Worm (Caenorhabditis elegans) whole organism, young adult: Measurements from ENCODE around the gene C44C10.10.

ENCODE experiments used
- B0035.1 ChIP-seq: sonication (generic microtip); optimal IDR thresholded peaks from 2 replicates; lab custom pipeline; 2016; ENCODE audit warnings: missing genetic modification characterization, mild to moderate bottlenecking, missing compliant biosample characterization, missing genotype, missing genetic modification reagents
- C17E4.6 ChIP-seq: fragments of 200-800 bp; sonication (Bioruptor generic); IDR thresholded peaks from 2 replicates; pipeline ENCODE4 v1.3.6; 2022; ENCODE audit warnings: missing genetic modification reagents, missing genetic modification characterization, missing compliant biosample characterization
- D2030.7 ChIP-seq: fragments of 200-800 bp; sonication (Bioruptor generic); IDR thresholded peaks from 2 replicates; pipeline ENCODE4 v1.3.6; 2022; ENCODE audit warnings: missing genetic modification reagents, missing genetic modification characterization, missing compliant biosample characterization
- F10E7.11 ChIP-seq: sonication (generic microtip); optimal IDR thresholded peaks from 2 replicates; lab custom pipeline; 2017; ENCODE audit warnings: mild to moderate bottlenecking, missing genetic modification characterization, moderate library complexity, missing compliant biosample characterization
- F23B12.7 ChIP-seq: sonication (generic microtip); optimal IDR thresholded peaks from 2 replicates; lab custom pipeline; 2017; ENCODE audit warnings: missing genetic modification characterization, mild to moderate bottlenecking, missing compliant biosample characterization, antibody characterized with exemption, moderate library complexity; ENCODE audit not compliant: insufficient read depth
- F52B5.7 ChIP-seq: sonication (generic microtip); optimal IDR thresholded peaks from 2 replicates; lab custom pipeline; 2016; ENCODE audit warnings: mild to moderate bottlenecking, missing genetic modification characterization, missing compliant biosample characterization
- F55B11.4 ChIP-seq: sonication (generic microtip); optimal IDR thresholded peaks from 2 replicates; lab custom pipeline; 2016; ENCODE audit warnings: missing compliant biosample characterization, missing genetic modification characterization, borderline replicate concordance; ENCODE audit not compliant: insufficient read depth
- F57A8.1 ChIP-seq: fragments of 200-800 bp; sonication (Bioruptor generic); optimal IDR thresholded peaks from 2 replicates; lab custom pipeline; 2018; ENCODE audit warnings: mild to moderate bottlenecking, missing genetic modification characterization, moderate library complexity, missing compliant biosample characterization
- K11D2.4 ChIP-seq: fragments of 200-800 bp; sonication (Bioruptor generic); IDR thresholded peaks from 2 replicates; pipeline ENCODE4 v1.3.6; 2022; ENCODE audit warnings: missing genetic modification reagents, missing genetic modification characterization, missing compliant biosample characterization
- T07F8.4 ChIP-seq: sonication (generic microtip); optimal IDR thresholded peaks from 2 replicates; lab custom pipeline; 2016; ENCODE audit warnings: mild to moderate bottlenecking, missing genetic modification characterization, moderate library complexity, missing compliant biosample characterization
- Y67H2A.10 ChIP-seq: fragments of 200-800 bp; sonication (Bioruptor generic); conservative IDR thresholded peaks from 2 replicates; pipeline ENCODE4 v1.3.6; 2022; ENCODE audit warnings: missing genetic modification reagents, missing genetic modification characterization, missing compliant biosample characterization
- ZK185.1 ChIP-seq: sonication (generic microtip); optimal IDR thresholded peaks from 2 replicates; lab custom pipeline; 2016; ENCODE audit warnings: mild to moderate bottlenecking, missing genetic modification characterization, missing compliant biosample characterization; ENCODE audit not compliant: poor library complexity, severe bottlenecking
- akir-1 ChIP-seq: fragments of 200-800 bp; sonication (Bioruptor generic); optimal IDR thresholded peaks from 2 replicates; lab custom pipeline; 2018; ENCODE audit warnings: mild to moderate bottlenecking, missing genetic modification characterization, moderate library complexity, missing compliant biosample characterization
- ama-1 ChIP-seq, 3 experiments: fragments of 150-350 bp in 1 of 3; sonication (generic microtip) in 2 of 3; optimal IDR thresholded peaks; 2 replicates each; lab custom pipeline; 2014 to 2018; ENCODE audit warnings: missing biosample characterization in 2 of 3, missing genetic modification characterization in 2 of 3, missing genetic modification reagents in 2 of 3
- athp-1 ChIP-seq: sonication (generic microtip); optimal IDR thresholded peaks from 2 replicates; lab custom pipeline; 2017; ENCODE audit warnings: mild to moderate bottlenecking, missing genetic modification characterization, missing compliant biosample characterization
- attf-3 ChIP-seq: fragments of 200-800 bp; sonication (Bioruptor generic); conservative IDR thresholded peaks from 2 replicates; pipeline ENCODE4 v1.3.6; 2022; ENCODE audit warnings: missing genetic modification reagents, missing genetic modification characterization, missing compliant biosample characterization
- bed-1 ChIP-seq: fragments of 200-800 bp; sonication (Bioruptor generic); IDR thresholded peaks from 2 replicates; pipeline ENCODE4 v1.3.6; 2022; ENCODE audit warnings: missing genetic modification reagents, missing genetic modification characterization, missing compliant biosample characterization
- ccch-3 ChIP-seq: fragments of 200-800 bp; sonication (Bioruptor generic); optimal IDR thresholded peaks from 2 replicates; lab custom pipeline; 2018; ENCODE audit warnings: mild to moderate bottlenecking, missing genetic modification characterization, missing compliant biosample characterization
- ceh-27 ChIP-seq: fragments of 200-800 bp; sonication (Bioruptor generic); optimal IDR thresholded peaks from 2 replicates; lab custom pipeline; 2018; ENCODE audit warnings: mild to moderate bottlenecking, missing genetic modification characterization, moderate library complexity, missing compliant biosample characterization
- ceh-58 ChIP-seq: fragments of 200-800 bp; sonication (Bioruptor generic); IDR thresholded peaks from 2 replicates; pipeline ENCODE4 v1.3.6; 2022; ENCODE audit warnings: missing genetic modification characterization, missing compliant biosample characterization
- ceh-79 ChIP-seq: sonication (generic microtip); optimal IDR thresholded peaks from 2 replicates; lab custom pipeline; 2017; ENCODE audit warnings: mild to moderate bottlenecking, missing genetic modification characterization, missing compliant biosample characterization
- ceh-91 ChIP-seq: fragments of 200-800 bp; sonication (Bioruptor generic); IDR thresholded peaks from 2 replicates; pipeline ENCODE4 v1.3.6; 2022; ENCODE audit warnings: missing genetic modification reagents, missing genetic modification characterization, missing compliant biosample characterization
- chd-7 ChIP-seq: sonication (generic microtip); optimal IDR thresholded peaks from 2 replicates; lab custom pipeline; 2016; ENCODE audit warnings: mild to moderate bottlenecking, missing genetic modification characterization, moderate library complexity, missing compliant biosample characterization
- dox-1 ChIP-seq: fragments of 200-800 bp; sonication (Bioruptor generic); IDR thresholded peaks from 2 replicates; pipeline ENCODE4 v1.3.6; 2022; ENCODE audit warnings: missing genetic modification reagents, missing genetic modification characterization, missing compliant biosample characterization
- efl-1 ChIP-seq: fragments of 150-350 bp; optimal IDR thresholded peaks from 2 replicates; lab custom pipeline; 2014; ENCODE audit warnings: missing biosample characterization, missing genetic modification reagents, missing genetic modification characterization
- gei-17 ChIP-seq: fragments of 200-800 bp; sonication (Bioruptor generic); optimal IDR thresholded peaks from 2 replicates; lab custom pipeline; 2018; ENCODE audit warnings: mild to moderate bottlenecking, missing genetic modification characterization, missing compliant biosample characterization
- hlh-12 ChIP-seq: sonication (generic microtip); optimal IDR thresholded peaks from 2 replicates; lab custom pipeline; 2016; ENCODE audit warnings: missing genetic modification characterization, missing compliant biosample characterization
- hmg-1.2 ChIP-seq: fragments of 200-800 bp; sonication (Bioruptor generic); IDR thresholded peaks from 2 replicates; pipeline ENCODE4 v1.3.6; 2022; ENCODE audit warnings: missing genetic modification reagents, missing genetic modification characterization, missing compliant biosample characterization
- lin-26 ChIP-seq: fragments of 200-800 bp; sonication (Bioruptor generic); IDR thresholded peaks from 2 replicates; pipeline ENCODE4 v1.3.6; 2022; ENCODE audit warnings: missing genetic modification reagents, missing genetic modification characterization, missing compliant biosample characterization
- lin-40 ChIP-seq: sonication (generic microtip); optimal IDR thresholded peaks from 2 replicates; lab custom pipeline; 2016; ENCODE audit warnings: missing genetic modification characterization, mild to moderate bottlenecking, missing compliant biosample characterization, missing genotype, missing genetic modification reagents
- lsy-27 ChIP-seq: sonication (generic microtip); optimal IDR thresholded peaks from 2 replicates; lab custom pipeline; 2017; ENCODE audit warnings: missing genetic modification characterization, mild to moderate bottlenecking, missing compliant biosample characterization, antibody characterized with exemption, missing genotype, borderline replicate concordance; ENCODE audit not compliant: insufficient read depth
- madf-10 ChIP-seq: sonication (generic microtip); optimal IDR thresholded peaks from 2 replicates; lab custom pipeline; 2016; ENCODE audit warnings: mild to moderate bottlenecking, missing genetic modification characterization, missing compliant biosample characterization
- mes-4 ChIP-seq: sonication (generic microtip); optimal IDR thresholded peaks from 2 replicates; lab custom pipeline; 2016; ENCODE audit warnings: missing genotype, missing genetic modification characterization, missing compliant biosample characterization
- nfya-1 ChIP-seq: sonication (generic microtip); optimal IDR thresholded peaks from 2 replicates; lab custom pipeline; 2017; ENCODE audit warnings: antibody characterized with exemption, missing compliant biosample characterization, missing genetic modification characterization, borderline replicate concordance; ENCODE audit not compliant: insufficient read depth
- nfya-2 ChIP-seq: fragments of 200-800 bp; sonication (Bioruptor generic); IDR thresholded peaks from 2 replicates; pipeline ENCODE4 v1.3.6; 2022; ENCODE audit warnings: missing genetic modification reagents, missing genetic modification characterization, missing compliant biosample characterization
- nhr-120 ChIP-seq: fragments of 200-800 bp; sonication (Bioruptor generic); IDR thresholded peaks from 2 replicates; pipeline ENCODE4 v1.3.6; 2022; ENCODE audit warnings: missing genetic modification characterization, missing compliant biosample characterization
- pbrm-1 ChIP-seq: fragments of 200-800 bp; sonication (Bioruptor generic); IDR thresholded peaks from 2 replicates; pipeline ENCODE4 v1.3.6; 2022; ENCODE audit warnings: missing genetic modification reagents, missing genetic modification characterization, missing compliant biosample characterization
- rcor-1 ChIP-seq: fragments of 200-800 bp; sonication (Bioruptor generic); IDR thresholded peaks from 2 replicates; pipeline ENCODE4 v1.3.6; 2022; ENCODE audit warnings: missing genetic modification reagents, missing genetic modification characterization, missing compliant biosample characterization
- sdz-38 ChIP-seq: sonication (generic microtip); optimal IDR thresholded peaks from 2 replicates; lab custom pipeline; 2016; ENCODE audit warnings: missing genotype, missing genetic modification characterization, missing compliant biosample characterization
- snpc-1.1 ChIP-seq: sonication (generic microtip); optimal IDR thresholded peaks from 2 replicates; lab custom pipeline; 2017; ENCODE audit warnings: missing genetic modification characterization, mild to moderate bottlenecking, missing compliant biosample characterization, antibody characterized with exemption, moderate library complexity, missing genotype, missing genetic modification reagents; ENCODE audit not compliant: insufficient read depth
- snpc-1.3 ChIP-seq: sonication (generic microtip); optimal IDR thresholded peaks from 2 replicates; lab custom pipeline; 2017; ENCODE audit warnings: missing genetic modification characterization, mild to moderate bottlenecking, missing compliant biosample characterization, antibody characterized with exemption, moderate library complexity, missing genotype, missing genetic modification reagents; ENCODE audit not compliant: insufficient read depth
- tlf-1 ChIP-seq: fragments of 200-800 bp; sonication (Bioruptor generic); optimal IDR thresholded peaks from 2 replicates; lab custom pipeline; 2018; ENCODE audit warnings: mild to moderate bottlenecking, missing genetic modification characterization, missing compliant biosample characterization
- unc-62 ChIP-seq: fragments of 150-350 bp; optimal IDR thresholded peaks from 2 replicates; lab custom pipeline; 2014; ENCODE audit warnings: missing biosample characterization, missing genetic modification reagents, missing genetic modification characterization
- xnd-1 ChIP-seq: sonication (generic microtip); optimal IDR thresholded peaks from 2 replicates; lab custom pipeline; 2016; ENCODE audit warnings: missing genotype, missing genetic modification reagents, missing genetic modification characterization, missing compliant biosample characterization
- ztf-25 ChIP-seq: fragments of 200-800 bp; sonication (Bioruptor generic); IDR thresholded peaks from 2 replicates; pipeline ENCODE4 v1.3.6; 2022; ENCODE audit warnings: missing genetic modification reagents, missing genetic modification characterization, missing compliant biosample characterization
- ztf-28 ChIP-seq: fragments of 200-800 bp; sonication (Bioruptor generic); IDR thresholded peaks from 2 replicates; pipeline ENCODE4 v1.3.6; 2022; ENCODE audit warnings: missing genetic modification reagents, missing genetic modification characterization, missing compliant biosample characterization
- ztf-3 ChIP-seq: fragments of 200-800 bp; sonication (Bioruptor generic); optimal IDR thresholded peaks from 2 replicates; lab custom pipeline; 2018; ENCODE audit warnings: mild to moderate bottlenecking, missing genetic modification characterization, missing compliant biosample characterization

The C44C10.10 gene

ce11 chrX:11645517-11645916, 44.6 kb upstream of the C44C10.10 start (continued):
- TF ChIP-seq ceh-79 (no peak), lsy-27 (tag; lab: Kevin White, UChicago) (no peak), T07F8.4 (no peak), D2030.7 (GFP tag; lab: Robert Waterston, UW) (peak; percentile 60; the same call in 1 of the 2 replicates), ztf-3 (GFP tag; lab: Kevin White, UChicago) (no peak), unc-62 (GFP tag; lab: Kevin White, UChicago) (no peak), ztf-28 (no peak), dox-1 (GFP tag; lab: Robert Waterston, UW) (peak; percentile 57; the same call in 1 of the 2 replicates), C17E4.6 (GFP tag; lab: Robert Waterston, UW) (no peak), gei-17 (GFP tag; lab: Kevin White, UChicago) (no peak), K11D2.4 (0 out of 2 replicates have a peak, but pooled peaks have one; percentile 45), B0035.1 (tag; lab: Kevin White, UChicago) (peak; percentile 23), F57A8.1 (GFP tag; lab: Kevin White, UChicago) (no peak), mes-4 (tag; lab: Kevin White, UChicago) (peak; percentile 38), xnd-1 (tag; lab: Kevin White, UChicago) (no peak), snpc-1.3 (tag; lab: Kevin White, UChicago) (peak; percentile 49), attf-3 (GFP tag; lab: Robert Waterston, UW) (no peak), ccch-3 (GFP tag; lab: Kevin White, UChicago) (no peak), nfya-2 (no peak), hmg-1.2 (GFP tag; lab: Robert Waterston, UW) (peak; percentile 55), F55B11.4 (no peak), snpc-1.1 (tag; lab: Kevin White, UChicago) (no peak), sdz-38 (no peak), ZK185.1 (tag; lab: Kevin White, UChicago) (peak; percentile 75), F23B12.7 (peak; percentile 70), nhr-120 (no peak), lin-40 (peak; percentile 47), efl-1 (GFP tag; lab: Kevin White, UChicago) (no peak), athp-1 (tag; lab: Kevin White, UChicago) (peak; percentile 4), tlf-1 (GFP tag; lab: Kevin White, UChicago) (no peak), lin-26 (peak; percentile 94), akir-1 (GFP tag; lab: Kevin White, UChicago) (no peak), rcor-1 (GFP tag; lab: Robert Waterston, UW) (peak; percentile 49; the same call in 1 of the 2 replicates), F52B5.7 (tag; lab: Kevin White, UChicago) (no peak), pbrm-1 (GFP tag; lab: Robert Waterston, UW) (peak; percentile 70), nfya-1 (tag; lab: Kevin White, UChicago) (no peak), bed-1 (GFP tag; lab: Robert Waterston, UW) (no peak), madf-10 (tag; lab: Kevin White, UChicago) (peak; percentile 32), hlh-12 (no peak), ama-1 (optimal IDR thresholded peaks at IDR 0.05; lab: Kevin White, UChicago) (no peak), ama-1 (GFP tag; optimal IDR thresholded peaks at IDR 0.05; lab: Kevin White, UChicago) (peak; percentile 14 to 57), ztf-25 (GFP tag; lab: Robert Waterston, UW) (0 out of 2 replicates have a peak, but pooled peaks have one; percentile 58), ceh-58 (GFP tag; lab: Robert Waterston, UW) (no peak), F10E7.11 (no peak), ceh-91 (no peak), Y67H2A.10 (GFP tag; lab: Robert Waterston, UW) (0 out of 2 replicates have a peak, but pooled peaks have one; percentile 41), chd-7 (tag; lab: Kevin White, UChicago) (peak; percentile 0), ceh-27 (peak; percentile 1)
